Fruit fly (Drosophila melanogaster): ENCODE data around the gene eIF3a.

Gene eIF3a

DNA sequence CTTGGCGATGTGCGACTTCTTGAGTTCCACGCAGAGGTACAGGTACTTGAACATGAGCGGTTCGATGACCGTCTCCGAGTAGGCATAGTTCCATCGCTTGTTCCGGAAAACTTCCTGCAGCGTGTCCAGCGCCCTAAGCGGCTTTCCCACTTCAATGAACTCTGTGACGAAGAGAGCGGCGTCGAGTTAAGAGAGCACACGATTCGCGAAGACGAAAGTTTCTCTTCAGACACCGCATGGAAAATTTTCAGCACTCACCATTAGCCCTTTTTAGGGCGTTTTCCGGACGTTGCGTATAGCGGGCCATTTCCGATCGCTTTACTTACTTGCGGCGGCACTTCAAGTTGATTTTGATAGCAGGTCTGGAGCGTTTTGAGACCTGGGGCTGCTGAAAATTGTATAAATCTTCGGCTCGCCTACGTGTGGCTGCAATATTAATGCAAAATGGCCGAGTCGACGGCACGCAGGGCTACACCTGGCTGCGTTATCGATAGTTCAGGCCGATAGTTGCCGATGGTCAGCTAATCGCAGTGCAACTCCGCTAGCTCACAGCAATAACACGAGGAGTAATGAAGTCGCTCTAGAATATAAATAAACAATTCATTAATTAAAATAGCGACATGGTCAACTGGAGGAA, at the start of gene eIF3a, which contains the start of gene CG1074 (continued):
- TF ChIP-seq CG12659 (GFP tag; optimal IDR thresholded peaks at IDR 0.05) (peak; percentile 95), maf-S (GFP tag; optimal IDR thresholded peaks at IDR 0.05) (peak; percentile 65), caup (GFP tag; optimal IDR thresholded peaks at IDR 0.05; ENCODE audit: severe bottlenecking) (peak; percentile 78), CG12104 (GFP tag; optimal IDR thresholded peaks at IDR 0.05) (peak; percentile 33), CG8089 (GFP tag; optimal IDR thresholded peaks at IDR 0.05) (peak; percentile 73), CG17802 (tag; optimal IDR thresholded peaks at IDR 0.05) (peak; percentile 52), NK7.1 (GFP tag; optimal IDR thresholded peaks at IDR 0.05) (peak; percentile 36), CG3726 (GFP tag; IDR thresholded peaks at IDR 0.05) (no peak), CG2875 (GFP tag; optimal IDR thresholded peaks at IDR 0.05) (peak; percentile 7), Dad (GFP tag; optimal IDR thresholded peaks at IDR 0.05) (peak; percentile 75), CG8478 (optimal IDR thresholded peaks at IDR 0.05) (no peak), CG9727 (GFP tag; optimal IDR thresholded peaks at IDR 0.05) (peak; percentile 78), Hr51 (GFP tag; optimal IDR thresholded peaks at IDR 0.05) (peak in 1 of 2 experiments; percentile 72), Hmr (GFP tag; optimal IDR thresholded peaks at IDR 0.05) (no peak), pan (optimal IDR thresholded peaks at IDR 0.05) (no peak), pan (GFP tag; optimal IDR thresholded peaks at IDR 0.05 in 1 of 2, IDR thresholded peaks at IDR 0.05 in 1 of 2) (peak in 1 of 2 experiments; percentile 69), zf30C (GFP tag; optimal IDR thresholded peaks at IDR 0.05) (no peak), CG9797 (GFP tag; optimal IDR thresholded peaks at IDR 0.05) (peak; percentile 73), CG6175 (GFP tag; IDR thresholded peaks at IDR 0.05) (peak; percentile 34; the same call in 1 of the 3 replicates), Hr39 (optimal IDR thresholded peaks at IDR 0.05) (no peak), gsb-n (tag; optimal IDR thresholded peaks at IDR 0.05) (no peak), chn (GFP tag; optimal IDR thresholded peaks at IDR 0.05) (peak; percentile 56), CG6791 (GFP tag; IDR thresholded peaks at IDR 0.05; ENCODE audit: partially characterized antibody) (peak; percentile 98), run (tag; optimal IDR thresholded peaks at IDR 0.05) (peak; percentile 12), Gug (GFP tag; IDR thresholded peaks at IDR 0.05) (peak; percentile 56; the same call in 1 of the 4 replicates), sqz (GFP tag; optimal IDR thresholded peaks at IDR 0.05) (no peak), CG9437 (GFP tag; optimal IDR thresholded peaks at IDR 0.05) (peak; percentile 53), CG12219 (GFP tag; optimal IDR thresholded peaks at IDR 0.05) (peak; percentile 35), shn (GFP tag; optimal IDR thresholded peaks at IDR 0.05) (peak; percentile 51), CG30020 (tag; optimal IDR thresholded peaks at IDR 0.05) (peak; percentile 80), CG18011 (GFP tag; optimal IDR thresholded peaks at IDR 0.05) (peak; percentile 69), Atf3 (GFP tag; optimal IDR thresholded peaks at IDR 0.05) (peak; percentile 15), sisA (GFP tag; IDR thresholded peaks at IDR 0.05) (no peak), mam (GFP tag; optimal IDR thresholded peaks at IDR 0.05) (peak; percentile 61), CG11560 (tag; IDR thresholded peaks at IDR 0.05) (no peak), Hr78 (GFP tag; optimal IDR thresholded peaks at IDR 0.05) (no peak), sim (GFP tag; IDR thresholded peaks at IDR 0.05) (no peak), dan (GFP tag; IDR thresholded peaks at IDR 0.05) (no peak), lola (GFP tag; optimal IDR thresholded peaks at IDR 0.05) (peak in 1 of 3 experiments; percentile 2), CG17568 (GFP tag; optimal IDR thresholded peaks at IDR 0.05) (no peak), Dp (GFP tag; optimal IDR thresholded peaks at IDR 0.05) (peak; percentile 51), slbo (GFP tag; IDR thresholded peaks at IDR 0.05) (peak; percentile 74), slp2 (GFP tag; optimal IDR thresholded peaks at IDR 0.05) (peak; percentile 35), CG3838 (GFP tag; optimal IDR thresholded peaks at IDR 0.05) (no peak), CG10267 (tag; optimal IDR thresholded peaks at IDR 0.05) (peak; percentile 69), ase (GFP tag; IDR thresholded peaks at IDR 0.05) (peak; percentile 48; the same call in 1 of the 3 replicates), CG18476 (GFP tag; optimal IDR thresholded peaks at IDR 0.05) (peak; percentile 7), Camta (GFP tag; optimal IDR thresholded peaks at IDR 0.05) (peak; percentile 55), CG1792 (GFP tag; optimal IDR thresholded peaks at IDR 0.05) (peak; percentile 69), Meics (GFP tag; optimal IDR thresholded peaks at IDR 0.05) (peak; percentile 76)

All from whole organism, embryonic.